Worm (Caenorhabditis elegans): ENCODE results near the gene zfp-1.

ce11 chrIII:8782744-8783143, 8.6 kb upstream of the zfp-1 start:
- no peak for TF ChIP-seq him-1 (tag; optimal IDR thresholded peaks at IDR 0.05)
- TF ChIP-seq W03F9.2 (tag; optimal IDR thresholded peaks at IDR 0.05): no peak
